Worm (Caenorhabditis elegans): ENCODE results near the gene pqn-31.

The pqn-31 gene

DNA sequence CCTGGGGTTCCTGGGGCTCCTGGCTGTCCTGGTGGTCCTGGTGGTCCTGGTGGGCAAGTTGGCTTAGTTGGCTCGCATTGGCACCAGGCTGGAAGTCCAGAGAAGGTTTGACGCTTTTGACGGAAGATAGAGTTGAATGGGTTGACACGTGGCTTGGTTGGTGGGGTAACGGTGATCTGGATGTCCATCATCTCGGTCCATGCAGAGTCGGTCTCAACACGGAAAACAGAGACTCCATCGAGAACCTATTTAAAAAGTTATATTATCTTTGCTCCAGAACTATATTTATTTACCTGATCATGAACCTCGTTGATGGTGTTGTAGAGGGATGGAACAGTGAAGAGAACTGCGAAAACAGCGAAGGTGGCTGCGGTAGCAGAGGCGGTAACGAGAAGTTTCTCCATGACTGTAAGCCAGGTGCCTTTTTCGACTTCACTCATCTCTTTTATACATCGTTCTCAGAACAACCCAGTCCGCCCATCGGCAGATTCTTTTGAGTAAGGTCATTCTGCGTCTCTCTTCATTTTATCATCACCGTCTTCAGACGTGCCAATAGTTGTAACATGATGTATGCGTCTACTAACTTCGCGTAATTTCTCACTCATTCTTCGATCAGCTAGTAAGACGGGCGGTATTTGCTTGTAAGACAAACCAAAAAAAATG, 51.0 kb downstream of the pqn-31 start, which contains the start of gene col-144:
TSS of gene col-144 (minus strand) at position 419 of the 663 bp plus-strand sequence.
- no peak for TF ChIP-seq zip-11 (GFP tag; IDR thresholded peaks at IDR 0.05)
- no peak for TF ChIP-seq lir-3 (tag; optimal IDR thresholded peaks at IDR 0.05)
- TF ChIP-seq vab-7 (GFP tag; IDR thresholded peaks at IDR 0.05), result no peak
- no peak for TF ChIP-seq ces-1 (GFP tag; optimal IDR thresholded peaks at IDR 0.05)
- no peak for TF ChIP-seq F49E8.2 (tag; optimal IDR thresholded peaks at IDR 0.05; ENCODE audit: borderline replicate concordance)
- TF ChIP-seq ZK546.5 (tag; optimal IDR thresholded peaks at IDR 0.05), result no peak
- peak; percentile 9 for TF ChIP-seq cey-2 (tag; optimal IDR thresholded peaks at IDR 0.05; ENCODE audit: borderline replicate concordance, insufficient read depth)
- no peak for TF ChIP-seq nhr-10 (tag; optimal IDR thresholded peaks at IDR 0.05)
- no peak for TF ChIP-seq daf-16 (GFP tag; optimal IDR thresholded peaks at IDR 0.05)
- TF ChIP-seq daf-16 (tag; optimal IDR thresholded peaks at IDR 0.05), result no peak
- TF ChIP-seq ceh-20 (GFP tag; IDR thresholded peaks at IDR 0.05), result no peak
- TF ChIP-seq fos-1 (tag; optimal IDR thresholded peaks at IDR 0.05), result no peak
- no peak for TF ChIP-seq dmd-8 (GFP tag; IDR thresholded peaks at IDR 0.05)
- 0 out of 4 replicates have a peak, but pooled peaks of 1 of the 2 experiments have one; percentile 61 for TF ChIP-seq madf-5 (GFP tag; IDR thresholded peaks at IDR 0.05)
- no peak for TF ChIP-seq lim-7 (GFP tag; IDR thresholded peaks at IDR 0.05)
- no peak for TF ChIP-seq F44E2.7 (GFP tag; IDR thresholded peaks at IDR 0.05)
- TF ChIP-seq ceh-62 (tag; optimal IDR thresholded peaks at IDR 0.05), result no peak
- TF ChIP-seq spr-3 (GFP tag; optimal IDR thresholded peaks at IDR 0.05), result no peak
- no peak for TF ChIP-seq ztf-7 (tag; optimal IDR thresholded peaks at IDR 0.05)
- no peak for TF ChIP-seq snpc-4 (tag; optimal IDR thresholded peaks at IDR 0.05)
- no peak for TF ChIP-seq dmd-6 (GFP tag; IDR thresholded peaks at IDR 0.05)
- TF ChIP-seq saeg-2 (GFP tag; IDR thresholded peaks at IDR 0.05), result no peak
- no peak for TF ChIP-seq Y105C5A.15 (GFP tag; IDR thresholded peaks at IDR 0.05)
- no peak for TF ChIP-seq ceh-32 (tag; optimal IDR thresholded peaks at IDR 0.05; ENCODE audit: poor library complexity)
- no peak for TF ChIP-seq ceh-44 (GFP tag; IDR thresholded peaks at IDR 0.05)
- no peak for TF ChIP-seq daf-12 (tag; optimal IDR thresholded peaks at IDR 0.05)
- TF ChIP-seq ceh-82 (tag; optimal IDR thresholded peaks at IDR 0.05), result no peak
- no peak for TF ChIP-seq ceh-28 (tag; optimal IDR thresholded peaks at IDR 0.05)
- TF ChIP-seq mes-2 (tag; optimal IDR thresholded peaks at IDR 0.05; ENCODE audit: poor library complexity, severe bottlenecking), result no peak
- no peak for TF ChIP-seq duxl-1 (tag; optimal IDR thresholded peaks at IDR 0.05; ENCODE audit: poor library complexity)
- TF ChIP-seq skn-1 (tag; optimal IDR thresholded peaks at IDR 0.05), result no peak
- TF ChIP-seq snpc-1.2 (GFP tag; IDR thresholded peaks at IDR 0.05), result no peak
- TF ChIP-seq nhr-77 (tag; optimal IDR thresholded peaks at IDR 0.05), result no peak
- no peak for TF ChIP-seq D1046.2 (GFP tag; IDR thresholded peaks at IDR 0.05)
- TF ChIP-seq nhr-237 (tag; optimal IDR thresholded peaks at IDR 0.05), result no peak
- TF ChIP-seq Y75B8A.6 (GFP tag; IDR thresholded peaks at IDR 0.05), result no peak
- TF ChIP-seq T20F7.1 (GFP tag; optimal IDR thresholded peaks at IDR 0.05), result no peak
- no peak for TF ChIP-seq nhr-102 (tag; optimal IDR thresholded peaks at IDR 0.05)
- no peak for TF ChIP-seq rbr-2 (tag; optimal IDR thresholded peaks at IDR 0.05)
- TF ChIP-seq lin-1 (GFP tag; IDR thresholded peaks at IDR 0.05), result no peak
- TF ChIP-seq unc-130 (GFP tag; optimal IDR thresholded peaks at IDR 0.05), result no peak
- TF ChIP-seq ztf-11 (tag; optimal IDR thresholded peaks at IDR 0.05), result no peak
- TF ChIP-seq spr-1 (tag; optimal IDR thresholded peaks at IDR 0.05), result no peak
- no peak for TF ChIP-seq gei-8 (GFP tag; optimal IDR thresholded peaks at IDR 0.05)
- TF ChIP-seq F37D6.2 (tag; optimal IDR thresholded peaks at IDR 0.05), result no peak
- TF ChIP-seq unc-39 (tag; optimal IDR thresholded peaks at IDR 0.05), result no peak
- no peak for TF ChIP-seq arid-1 (GFP tag; conservative IDR thresholded peaks at IDR 0.05)
- TF ChIP-seq nhr-25 (tag; optimal IDR thresholded peaks at IDR 0.05; ENCODE audit: borderline replicate concordance, insufficient read depth), result peak; percentile 63
- TF ChIP-seq aha-1 (tag), result peak; percentile 95
- TF ChIP-seq mep-1 (tag; optimal IDR thresholded peaks at IDR 0.05), result no peak
- no peak for TF ChIP-seq ctbp-1 (GFP tag; IDR thresholded peaks at IDR 0.05)
- peak; percentile 40 for TF ChIP-seq hlh-11 (tag; optimal IDR thresholded peaks at IDR 0.05)

All from whole organism, L4 larva.